Fruit fly (Drosophila melanogaster) whole organism, embryonic: ENCODE results near the gene CG6000.
A peak's percentile ranks its signal among the peaks of the same experiment; 100 is the strongest.

Source experiments
- Abd-B ChIP-seq: fragments of 200-800 bp; sonication (Bioruptor generic); optimal IDR thresholded peaks from 2 replicates; lab custom pipeline; 2018; ENCODE audit warnings: missing biosample characterization, mild to moderate bottlenecking, missing genetic modification characterization, moderate library complexity
- Antp ChIP-seq: fragments of 200-800 bp; sonication (Bioruptor generic); optimal IDR thresholded peaks from 3 replicates; lab custom pipeline; 2016; ENCODE audit warnings: missing biosample characterization, missing genetic modification characterization
- BtbVII ChIP-seq: fragments of 200-800 bp; sonication (Bioruptor generic); optimal IDR thresholded peaks from 3 replicates; lab custom pipeline; 2017; ENCODE audit warnings: missing biosample characterization, mild to moderate bottlenecking, missing genetic modification characterization
- CG12236 ChIP-seq: fragments of 200-800 bp; sonication (Bioruptor generic); optimal IDR thresholded peaks from 2 replicates; lab custom pipeline; 2016; ENCODE audit warnings: missing biosample characterization, missing genetic modification characterization
- CG12769 ChIP-seq: fragments of 200-800 bp; sonication (Bioruptor generic); optimal IDR thresholded peaks from 2 replicates; lab custom pipeline; 2019; ENCODE audit warnings: missing biosample characterization, mild to moderate bottlenecking, missing genetic modification characterization, moderate library complexity
- CG15514 ChIP-seq: fragments of 200-800 bp; sonication (Bioruptor generic); optimal IDR thresholded peaks from 3 replicates; lab custom pipeline; 2017; ENCODE audit warnings: missing biosample characterization, missing genetic modification characterization, mild to moderate bottlenecking, moderate library complexity, missing genetic modification reagents
- CG16863 ChIP-seq: fragments of 200-800 bp; sonication (Bioruptor generic); optimal IDR thresholded peaks from 3 replicates; lab custom pipeline; 2016; ENCODE audit warnings: missing biosample characterization, missing genetic modification characterization
- CG31388 ChIP-seq: fragments of 200-800 bp; sonication (Bioruptor generic); optimal IDR thresholded peaks from 2 replicates; lab custom pipeline; 2016; ENCODE audit warnings: missing biosample characterization, missing genetic modification characterization
- CG34376 ChIP-seq: fragments of 200-800 bp; sonication (Bioruptor generic); optimal IDR thresholded peaks from 2 replicates; lab custom pipeline; 2018; ENCODE audit warnings: missing biosample characterization, mild to moderate bottlenecking, missing genetic modification characterization
- CG43689 ChIP-seq: fragments of 200-800 bp; sonication (Bioruptor generic); IDR thresholded peaks from 2 replicates; pipeline ENCODE4 v1.3.6; 2022; ENCODE audit warnings: missing biosample characterization, missing genetic modification characterization
- CG4617 ChIP-seq: fragments of 200-800 bp; sonication (Bioruptor generic); optimal IDR thresholded peaks from 3 replicates; lab custom pipeline; 2016; ENCODE audit warnings: missing biosample characterization, missing genetic modification characterization, borderline replicate concordance
- CG6254 ChIP-seq: fragments of 200-800 bp; sonication (Bioruptor generic); optimal IDR thresholded peaks from 3 replicates; lab custom pipeline; 2017; ENCODE audit warnings: mild to moderate bottlenecking, missing biosample characterization, missing genetic modification reagents, missing genetic modification characterization
- CG7928 ChIP-seq: fragments of 200-800 bp; sonication (Bioruptor generic); optimal IDR thresholded peaks from 2 replicates; lab custom pipeline; 2017; ENCODE audit warnings: missing biosample characterization, mild to moderate bottlenecking, missing genetic modification characterization
- CG8281 ChIP-seq: fragments of 200-800 bp; sonication (Bioruptor generic); optimal IDR thresholded peaks from 2 replicates; lab custom pipeline; 2018; ENCODE audit warnings: missing biosample characterization, mild to moderate bottlenecking, missing genetic modification characterization, moderate library complexity
- CG8944 ChIP-seq: fragments of 200-800 bp; sonication (Bioruptor generic); optimal IDR thresholded peaks from 3 replicates; lab custom pipeline; 2016; ENCODE audit warnings: missing biosample characterization, missing genetic modification characterization
- CG9727 ChIP-seq: fragments of 200-800 bp; sonication (Bioruptor generic); optimal IDR thresholded peaks from 3 replicates; lab custom pipeline; 2017; ENCODE audit warnings: missing biosample characterization, mild to moderate bottlenecking, missing genetic modification characterization
- CG9797 ChIP-seq: fragments of 200-800 bp; sonication (Bioruptor generic); optimal IDR thresholded peaks from 3 replicates; lab custom pipeline; 2018; ENCODE audit warnings: missing biosample characterization, mild to moderate bottlenecking, missing genetic modification characterization
- Dfd ChIP-seq, 2 experiments: fragments of >200 bp; optimal IDR thresholded peaks; 2 replicates each; lab custom pipeline; 2017; ENCODE audit warnings: missing biosample characterization in 2 of 2, missing genetic modification characterization in 2 of 2
- Ets65A ChIP-seq: fragments of 200-800 bp; sonication (Bioruptor generic); peaks from one replicate; lab custom pipeline; 2016; ENCODE audit warnings: missing biosample characterization, missing genetic modification characterization
- Ets97D ChIP-seq: fragments of 200-800 bp; sonication (Bioruptor generic); optimal IDR thresholded peaks from 3 replicates; lab custom pipeline; 2016; ENCODE audit warnings: missing biosample characterization, missing genetic modification characterization
- HLHmδ ChIP-seq: fragments of 200-800 bp; sonication (Bioruptor generic); optimal IDR thresholded peaks from 2 replicates; lab custom pipeline; 2018; ENCODE audit warnings: missing biosample characterization, mild to moderate bottlenecking, missing genetic modification characterization, moderate library complexity
- Hey ChIP-seq: fragments of 200-800 bp; sonication (Bioruptor generic); optimal IDR thresholded peaks from 3 replicates; lab custom pipeline; 2018; ENCODE audit warnings: missing biosample characterization, mild to moderate bottlenecking, missing genetic modification characterization
- HmgZ ChIP-seq: fragments of 200-800 bp; sonication (Bioruptor generic); optimal IDR thresholded peaks from 2 replicates; lab custom pipeline; 2018; ENCODE audit warnings: missing biosample characterization, mild to moderate bottlenecking, missing genetic modification characterization
- MESR4 ChIP-seq: fragments of 200-800 bp; sonication (Bioruptor generic); optimal IDR thresholded peaks from 2 replicates; lab custom pipeline; 2018; ENCODE audit warnings: missing biosample characterization, mild to moderate bottlenecking, missing genetic modification characterization, moderate library complexity
- Neu2 ChIP-seq: fragments of 200-800 bp; sonication (Bioruptor generic); optimal IDR thresholded peaks from 3 replicates; lab custom pipeline; 2016; ENCODE audit warnings: missing biosample characterization, missing genetic modification characterization, borderline replicate concordance
- Optix ChIP-seq: fragments of 200-800 bp; sonication (Bioruptor generic); IDR thresholded peaks from 3 replicates; pipeline ENCODE4 v1.3.6; 2022; ENCODE audit warnings: missing biosample characterization, missing genetic modification characterization
- PHDP ChIP-seq: fragments of 200-800 bp; sonication (Bioruptor generic); optimal IDR thresholded peaks from 3 replicates; lab custom pipeline; 2018; ENCODE audit warnings: missing biosample characterization, mild to moderate bottlenecking, missing genetic modification characterization, moderate library complexity
- Ptx1 ChIP-seq: fragments of 200-800 bp; sonication (Bioruptor generic); IDR thresholded peaks from 2 replicates; pipeline ENCODE4 v1.3.6; 2022; ENCODE audit warnings: missing biosample characterization, missing genetic modification characterization
- Sox102F ChIP-seq: fragments of 200-800 bp; sonication (Bioruptor generic); optimal IDR thresholded peaks from 2 replicates; lab custom pipeline; 2018; ENCODE audit warnings: missing biosample characterization, mild to moderate bottlenecking, missing genetic modification characterization, moderate library complexity
- Spps ChIP-seq: fragments of 200-800 bp; sonication (Bioruptor generic); optimal IDR thresholded peaks from 2 replicates; lab custom pipeline; 2018; ENCODE audit warnings: missing biosample characterization, mild to moderate bottlenecking, missing genetic modification characterization
- Ssrp ChIP-seq: fragments of 200-800 bp; sonication (Bioruptor generic); optimal IDR thresholded peaks from 2 replicates; lab custom pipeline; 2018; ENCODE audit warnings: missing biosample characterization, mild to moderate bottlenecking, missing genetic modification characterization, moderate library complexity
- amos ChIP-seq: fragments of 200-800 bp; sonication (Bioruptor generic); IDR thresholded peaks from 2 replicates; pipeline ENCODE4 v1.3.6; 2022; ENCODE audit warnings: missing biosample characterization, missing genetic modification characterization; ENCODE audit not compliant: partially characterized antibody
- da ChIP-seq: fragments of 200-800 bp; sonication (Bioruptor generic); optimal IDR thresholded peaks from 2 replicates; lab custom pipeline; 2016; ENCODE audit warnings: missing biosample characterization, missing genetic modification characterization
- ems ChIP-seq: fragments of 200-800 bp; sonication (Bioruptor generic); optimal IDR thresholded peaks from 3 replicates; lab custom pipeline; 2016; ENCODE audit warnings: missing biosample characterization, missing genetic modification characterization
- ewg ChIP-seq: fragments of 200-800 bp; sonication (Bioruptor generic); optimal IDR thresholded peaks from 3 replicates; lab custom pipeline; 2017; ENCODE audit warnings: mild to moderate bottlenecking, missing biosample characterization, missing genetic modification reagents, missing genetic modification characterization
- eyg ChIP-seq: fragments of 200-800 bp; sonication (Bioruptor generic); optimal IDR thresholded peaks from 3 replicates; lab custom pipeline; 2016; ENCODE audit warnings: missing biosample characterization, missing genetic modification characterization
- gem ChIP-seq: fragments of 200-800 bp; sonication (Bioruptor generic); optimal IDR thresholded peaks from 2 replicates; lab custom pipeline; 2019; ENCODE audit warnings: missing biosample characterization, mild to moderate bottlenecking, missing genetic modification characterization, moderate library complexity
- hth ChIP-seq: fragments of >200 bp; optimal IDR thresholded peaks from 2 replicates; lab custom pipeline; 2017; ENCODE audit warnings: inconsistent platforms
- ind ChIP-seq: fragments of 200-800 bp; sonication (Bioruptor generic); optimal IDR thresholded peaks from 3 replicates; lab custom pipeline; 2016; ENCODE audit warnings: missing biosample characterization, missing genetic modification characterization
- insv ChIP-seq, 2 experiments: fragments of 200-800 bp; sonication (Bioruptor generic); optimal IDR thresholded peaks; 3 replicates each; lab custom pipeline; 2016 to 2018; ENCODE audit warnings: missing biosample characterization in 2 of 2, missing genetic modification characterization in 2 of 2
- jing ChIP-seq: fragments of 200-800 bp; sonication (Bioruptor generic); optimal IDR thresholded peaks from 2 replicates; lab custom pipeline; 2018; ENCODE audit warnings: missing biosample characterization, mild to moderate bottlenecking, missing genetic modification characterization
- ken ChIP-seq: fragments of 200-800 bp; sonication (Bioruptor generic); IDR thresholded peaks from 3 replicates; pipeline ENCODE4 v1.3.6; 2022; ENCODE audit warnings: missing biosample characterization, missing genetic modification characterization
- kni ChIP-seq: fragments of 200-800 bp; sonication (Bioruptor generic); optimal IDR thresholded peaks from 3 replicates; lab custom pipeline; 2017; ENCODE audit warnings: mild to moderate bottlenecking, missing biosample characterization, missing genetic modification reagents, missing genetic modification characterization
- knrl ChIP-seq: fragments of 200-800 bp; sonication (Bioruptor generic); IDR thresholded peaks from 3 replicates; pipeline ENCODE4 v1.3.6; 2022; ENCODE audit warnings: missing biosample characterization, missing genetic modification characterization; ENCODE audit not compliant: partially characterized antibody
- mam ChIP-seq: fragments of 200-800 bp; sonication (Bioruptor generic); optimal IDR thresholded peaks from 3 replicates; lab custom pipeline; 2016; ENCODE audit warnings: missing biosample characterization, missing genetic modification characterization
- nom ChIP-seq: fragments of 200-800 bp; sonication (Bioruptor generic); optimal IDR thresholded peaks from 2 replicates; lab custom pipeline; 2017; ENCODE audit warnings: missing biosample characterization, missing genetic modification characterization, mild to moderate bottlenecking, moderate library complexity, missing genetic modification reagents
- pnt ChIP-seq: fragments of 200-800 bp; sonication (Bioruptor generic); optimal IDR thresholded peaks from 3 replicates; lab custom pipeline; 2016; ENCODE audit warnings: missing biosample characterization, missing genetic modification characterization
- tll ChIP-seq, 2 experiments: fragments of 200-800 bp in 1 of 2; fragments of >200 bp in 1 of 2; sonication (Bioruptor generic) in 1 of 2; optimal IDR thresholded peaks; 2 replicates each; lab custom pipeline; 2017 to 2019; ENCODE audit warnings: missing biosample characterization in 2 of 2, missing genetic modification characterization in 2 of 2, mild to moderate bottlenecking in 1 of 2, moderate library complexity in 1 of 2
- vnd ChIP-seq: fragments of 200-800 bp; sonication (Bioruptor generic); IDR thresholded peaks from 3 replicates; pipeline ENCODE4 v1.3.6; 2022; ENCODE audit warnings: missing biosample characterization, missing genetic modification characterization; ENCODE audit not compliant: partially characterized antibody

The CG6000 gene

dm6 chr3R:24031825-24032523 lies 22.2 kb upstream of the CG6000 start, which contains the start of the genes KrT95D and Mettl3 (continued):
- TF ChIP-seq CG4617 (GFP tag; lab: Kevin White, UChicago) = no peak
- no peak for TF ChIP-seq Spps (tag; lab: Kevin White, UChicago)
- no peak for TF ChIP-seq MESR4 (GFP tag; lab: Kevin White, UChicago)
- peak; percentile 96 for TF ChIP-seq CG9797
- peak in 1 of 2 experiments; percentile 22 for TF ChIP-seq insv (GFP tag; optimal IDR thresholded peaks at IDR 0.05; lab: Kevin White, UChicago)
- no peak for TF ChIP-seq da (GFP tag; lab: Kevin White, UChicago)
- no peak for TF ChIP-seq HLHmδ (GFP tag; lab: Kevin White, UChicago)
- TF ChIP-seq vnd (GFP tag; lab: Robert Waterston, UW) = no peak
- peak; percentile 11 for TF ChIP-seq kni (GFP tag; lab: Kevin White, UChicago)
- no peak for TF ChIP-seq CG16863
- no peak for TF ChIP-seq Optix (GFP tag; lab: Robert Waterston, UW)
- no peak for TF ChIP-seq eyg (GFP tag; lab: Kevin White, UChicago)
- no peak for TF ChIP-seq CG31388 (GFP tag; lab: Kevin White, UChicago)
- TF ChIP-seq CG8281 (tag; lab: Kevin White, UChicago) = no peak
- no peak for TF ChIP-seq PHDP (tag; lab: Kevin White, UChicago)
- TF ChIP-seq jing (GFP tag; lab: Kevin White, UChicago) = no peak
- TF ChIP-seq CG12236 (GFP tag; lab: Kevin White, UChicago) = no peak
- no peak for TF ChIP-seq Ptx1
- peak; percentile 43; the same call in 1 of the 3 replicates for TF ChIP-seq knrl (GFP tag; lab: Robert Waterston, UW)
- TF ChIP-seq pnt (GFP tag; lab: Kevin White, UChicago) = no peak
- peak; percentile 35 for TF ChIP-seq amos (GFP tag; lab: Robert Waterston, UW)
- no peak for TF ChIP-seq BtbVII
- no peak for TF ChIP-seq ken
- TF ChIP-seq CG15514 = peak; percentile 59
- peak; percentile 20 for TF ChIP-seq Abd-B (GFP tag; lab: Kevin White, UChicago)
- TF ChIP-seq Antp (GFP tag; lab: Kevin White, UChicago) = no peak
- TF ChIP-seq CG43689 (GFP tag; lab: Robert Waterston, UW) = no peak
- no peak for TF ChIP-seq CG9727 (GFP tag; lab: Kevin White, UChicago)
- no peak for TF ChIP-seq Dfd (GFP tag; optimal IDR thresholded peaks at IDR 0.05; lab: Kevin White, UChicago)
- TF ChIP-seq CG12769 = no peak
- peak; percentile 77 for TF ChIP-seq Ets97D (GFP tag; lab: Kevin White, UChicago)
- TF ChIP-seq nom (GFP tag; lab: Kevin White, UChicago) = no peak
- no peak for TF ChIP-seq ewg (GFP tag; lab: Kevin White, UChicago)
- TF ChIP-seq Neu2 (GFP tag; lab: Kevin White, UChicago) = no peak
- TF ChIP-seq CG34376 (GFP tag; lab: Kevin White, UChicago) = no peak
- TF ChIP-seq hth = no peak
- no peak for TF ChIP-seq ems (GFP tag; lab: Kevin White, UChicago)
- TF ChIP-seq tll (GFP tag; optimal IDR thresholded peaks at IDR 0.05; lab: Kevin White, UChicago) = no peak
- TF ChIP-seq CG6254 (GFP tag; lab: Kevin White, UChicago) = no peak
- no peak for TF ChIP-seq Ssrp (tag; lab: Kevin White, UChicago)
- peak; percentile 32 for TF ChIP-seq gem
- no peak for TF ChIP-seq Hey (tag; lab: Kevin White, UChicago)
- TF ChIP-seq CG8944 (GFP tag; lab: Kevin White, UChicago) = no peak
- TF ChIP-seq CG7928 (GFP tag; lab: Kevin White, UChicago) = no peak
- TF ChIP-seq Ets65A (GFP tag; lab: Kevin White, UChicago) = peak; percentile 88
- no peak for TF ChIP-seq ind (GFP tag; lab: Kevin White, UChicago)
- no peak for TF ChIP-seq Sox102F (GFP tag; lab: Kevin White, UChicago)
- peak; percentile 35 for TF ChIP-seq HmgZ (tag; lab: Kevin White, UChicago)
- TF ChIP-seq mam = no peak
